Worm (Caenorhabditis elegans) whole organism, L4/young adult: ENCODE results near the gene F11E6.4.

Source experiments
- W03F9.2 ChIP-seq: fragments of 150-350 bp; optimal IDR thresholded peaks from 2 replicates; lab custom pipeline; 2014; ENCODE audit warnings: missing biosample characterization, missing genetic modification characterization
- dao-5 ChIP-seq: sonication (generic microtip); optimal IDR thresholded peaks from 2 replicates; lab custom pipeline; 2016; ENCODE audit warnings: missing genotype, missing genetic modification characterization, moderate library complexity, missing compliant biosample characterization
- him-1 ChIP-seq: sonication (generic microtip); optimal IDR thresholded peaks from 2 replicates; lab custom pipeline; 2016; ENCODE audit warnings: missing genotype, missing genetic modification reagents, missing genetic modification characterization, missing compliant biosample characterization

DNA sequence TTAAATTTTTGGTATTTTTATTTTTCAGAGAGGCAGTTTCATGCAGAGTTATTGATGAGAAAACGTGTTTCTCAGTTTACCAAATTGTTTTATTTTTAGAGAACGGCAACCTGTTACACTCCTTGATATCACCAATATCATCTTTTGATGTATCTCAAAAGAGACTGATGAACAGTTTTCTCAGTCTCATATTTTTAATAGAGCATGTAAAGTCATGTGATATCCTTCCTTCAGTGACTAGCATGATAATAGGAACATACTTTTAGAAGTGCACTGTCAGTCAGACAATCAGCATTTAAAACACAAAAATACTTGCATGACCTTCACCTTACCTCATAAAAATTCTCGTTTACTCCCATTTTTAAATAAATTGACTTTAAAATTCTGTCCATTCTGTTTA, 27.7 kb downstream of the F11E6.4 start, which contains the start of gene F11E6.11:
- TF ChIP-seq dao-5 (tag; lab: Kevin White, UChicago) (no peak), him-1 (tag; lab: Kevin White, UChicago) (no peak), W03F9.2 (tag; lab: Kevin White, UChicago) (no peak)
